Worm (Caenorhabditis elegans): ENCODE measurements around the gene T28C12.15.

T28C12.15 gene

DNA sequence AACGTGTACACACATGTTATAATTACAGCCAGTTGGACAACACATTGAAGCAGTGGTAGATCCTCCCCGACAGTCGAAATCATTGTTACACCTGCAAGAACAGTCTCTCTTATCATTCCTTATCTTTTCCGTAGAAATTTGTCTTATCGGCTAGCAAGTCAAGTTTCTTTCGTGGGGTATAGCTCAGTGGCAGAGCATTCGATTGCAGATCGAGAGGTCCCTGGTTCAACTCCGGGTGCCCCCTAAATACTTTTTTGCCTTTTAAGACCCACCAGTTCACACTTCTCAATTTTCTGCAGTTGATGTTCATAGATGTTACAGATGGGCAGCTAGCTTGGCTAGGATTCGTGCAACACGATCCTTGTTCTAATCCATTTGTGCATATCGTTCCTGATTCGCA is 13.6 kb upstream of the T28C12.15 start (continued):
- TF ChIP-seq lsl-1 (GFP tag; optimal IDR thresholded peaks at IDR 0.05) (peak; percentile 35), tlf-1 (GFP tag; optimal IDR thresholded peaks at IDR 0.05) (no peak), Y95B8A.8 (GFP tag; IDR thresholded peaks at IDR 0.05) (no peak), pbrm-1 (GFP tag; IDR thresholded peaks at IDR 0.05) (peak; percentile 70), mes-4 (tag; optimal IDR thresholded peaks at IDR 0.05) (peak; percentile 24)

DNA sequence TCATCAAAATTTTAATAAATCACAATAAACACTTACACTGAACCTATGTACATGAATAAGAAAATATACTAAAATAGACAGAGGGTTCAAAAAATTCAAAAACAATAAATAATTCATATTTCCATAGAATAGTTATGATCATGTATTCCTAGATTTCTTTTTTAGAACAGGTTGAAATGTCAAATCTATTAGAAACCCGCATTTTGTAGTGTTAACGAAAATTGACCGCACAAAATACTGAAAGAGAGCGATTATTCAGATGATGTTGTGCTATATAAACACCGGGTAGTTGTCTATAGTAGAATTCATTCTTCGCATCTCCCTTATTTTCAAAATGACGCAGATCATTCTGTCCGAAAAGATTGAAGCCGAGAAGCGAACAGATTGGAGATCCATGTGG is 10.0 kb upstream of the T28C12.15 start, which contains the start of gene T28C12.1:
Gene T28C12.1, plus strand, starts transcription at position 301 of the 400 bp plus-strand sequence.
- TF ChIP-seq madf-8 (GFP tag; conservative IDR thresholded peaks at IDR 0.05) (no peak), mxl-1 (tag; optimal IDR thresholded peaks at IDR 0.05) (no peak), F37B4.10 (GFP tag; IDR thresholded peaks at IDR 0.05) (no peak), rec-8 (tag; optimal IDR thresholded peaks at IDR 0.05) (no peak), hlh-26 (GFP tag; conservative IDR thresholded peaks at IDR 0.05) (no peak), nfya-2 (GFP tag; IDR thresholded peaks at IDR 0.05) (no peak), bed-2 (GFP tag; IDR thresholded peaks at IDR 0.05) (no peak), tbx-9 (tag; optimal IDR thresholded peaks at IDR 0.05; ENCODE audit: borderline replicate concordance) (no peak), K12H6.12 (tag; optimal IDR thresholded peaks at IDR 0.05) (no peak), unc-130 (GFP tag; optimal IDR thresholded peaks at IDR 0.05) (no peak)

- no peak for TF ChIP-seq aptf-3 (GFP tag; IDR thresholded peaks at IDR 0.05)
Measured at ce11 chrV:6328897-6329296, 7.3 kb upstream of the T28C12.15 start, which contains the start of gene T28C12.2. T28C12.2 (plus strand) TSS chrV:6329197.

DNA sequence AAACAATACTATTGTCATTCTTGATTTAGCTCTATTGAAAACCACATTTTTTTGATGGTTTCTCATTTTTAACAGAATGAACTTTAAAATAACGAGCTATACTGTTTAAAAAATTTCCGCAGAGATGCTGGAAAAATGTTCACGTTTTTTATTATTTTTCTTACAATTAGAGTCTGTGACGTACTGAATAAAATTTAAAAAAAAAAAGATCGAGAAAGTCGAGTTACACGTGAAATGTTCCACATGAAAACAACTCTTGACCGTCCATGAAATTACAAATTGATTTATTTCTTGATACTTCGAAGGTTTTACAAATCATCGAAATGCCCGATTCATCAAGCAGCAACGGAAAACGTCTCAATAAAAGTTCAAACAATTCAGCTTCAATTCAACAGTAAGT is 5.4 kb upstream of the T28C12.15 start, which contains the start of gene fbxa-202:
Gene fbxa-202, plus strand, starts transcription at position 301 of the 400 bp plus-strand sequence.
- TF ChIP-seq Y53G8AR.9 (GFP tag; conservative IDR thresholded peaks at IDR 0.05) = no peak
- TF ChIP-seq let-607 (tag; optimal IDR thresholded peaks at IDR 0.05) = no peak

DNA sequence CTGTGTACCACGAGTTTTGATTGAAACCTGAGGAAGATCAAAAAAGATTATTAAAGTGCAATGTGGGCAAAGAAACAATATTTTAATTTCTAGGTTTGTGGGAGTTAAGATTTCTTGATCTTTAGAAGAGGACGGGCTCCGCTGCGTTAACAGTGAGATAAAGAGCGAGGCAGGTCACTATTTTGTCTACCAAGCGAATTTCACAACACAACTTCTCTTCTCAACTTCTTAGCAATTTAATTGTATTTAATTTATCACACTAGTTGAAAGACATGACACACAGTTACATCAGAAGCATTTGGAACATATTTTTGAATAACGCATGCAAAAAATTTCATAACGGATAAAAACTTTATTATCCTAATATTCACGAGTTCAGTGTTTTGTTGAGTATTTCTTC is 4.8 kb upstream of the T28C12.15 start:
- TF ChIP-seq Y53F4B.3 (GFP tag; IDR thresholded peaks at IDR 0.05) (no peak), ztf-6 (GFP tag; IDR thresholded peaks at IDR 0.05) (no peak), ccch-3 (GFP tag; optimal IDR thresholded peaks at IDR 0.05) (no peak), C17E4.6 (GFP tag; IDR thresholded peaks at IDR 0.05) (no peak), bed-1 (GFP tag; IDR thresholded peaks at IDR 0.05) (0 out of 2 replicates have a peak, but pooled peaks have one; percentile 14), lin-26 (GFP tag; IDR thresholded peaks at IDR 0.05) (peak; percentile 86), zfh-2 (GFP tag; conservative IDR thresholded peaks at IDR 0.05) (no peak), Y53G8AR.9 (GFP tag; conservative IDR thresholded peaks at IDR 0.05) (peak; percentile 72; the same call in 1 of the 2 replicates), ztf-3 (GFP tag; optimal IDR thresholded peaks at IDR 0.05) (peak; percentile 50), mxl-1 (tag; optimal IDR thresholded peaks at IDR 0.05) (no peak), atf-7 (tag; optimal IDR thresholded peaks at IDR 0.05) (peak; percentile 47), T07F8.4 (tag; optimal IDR thresholded peaks at IDR 0.05) (no peak), C06A6.2 (GFP tag; conservative IDR thresholded peaks at IDR 0.05) (0 out of 2 replicates have a peak, but pooled peaks have one; percentile 25), B0019.2 (GFP tag; conservative IDR thresholded peaks at IDR 0.05) (no peak), tbx-9 (tag; optimal IDR thresholded peaks at IDR 0.05; ENCODE audit: borderline replicate concordance) (no peak), chd-7 (tag; optimal IDR thresholded peaks at IDR 0.05) (peak; percentile 28), athp-1 (tag; optimal IDR thresholded peaks at IDR 0.05) (peak; percentile 24), mel-28 (tag; optimal IDR thresholded peaks at IDR 0.05; ENCODE audit: borderline replicate concordance) (no peak), nfyb-1 (GFP tag; IDR thresholded peaks at IDR 0.05) (peak; percentile 71; the same call in 1 of the 2 replicates), hmg-1.2 (GFP tag; IDR thresholded peaks at IDR 0.05) (peak; percentile 10; the same call in 1 of the 2 replicates), somi-1 (GFP tag; optimal IDR thresholded peaks at IDR 0.05) (peak; percentile 71), dox-1 (GFP tag; IDR thresholded peaks at IDR 0.05) (peak; percentile 46), madf-3 (GFP tag; IDR thresholded peaks at IDR 0.05) (no peak), F10E7.11 (tag; optimal IDR thresholded peaks at IDR 0.05) (peak; percentile 29), lin-35 (GFP tag; optimal IDR thresholded peaks at IDR 0.05) (peak in 1 of 3 experiments; percentile 34), dpff-1 (tag; optimal IDR thresholded peaks at IDR 0.05) (peak; percentile 16)
